Worm (Caenorhabditis elegans) whole organism, L1 larva: ENCODE data around the gene srz-74.
"Not testable (repeated sequence)": the region's sequence is repeated elsewhere in the genome, so short reads cannot be mapped to it uniquely, and the experiment has no call there.

ENCODE experiments used
- C16A3.4 ChIP-seq: fragments of 150-350 bp; optimal IDR thresholded peaks from 2 replicates; lab custom pipeline; 2014; ENCODE audit warnings: missing biosample characterization, missing genetic modification characterization
- C34B4.2 ChIP-seq: sonication (generic microtip); optimal IDR thresholded peaks from 2 replicates; lab custom pipeline; 2017; ENCODE audit warnings: mild to moderate bottlenecking, missing genetic modification characterization, missing compliant biosample characterization
- aha-1 ChIP-seq: fragments of 150-350 bp; optimal IDR thresholded peaks from 2 replicates; lab custom pipeline; 2014; ENCODE audit warnings: missing biosample characterization, missing genetic modification characterization
- alr-1 ChIP-seq: fragments of 200-800 bp; sonication (Bioruptor generic); optimal IDR thresholded peaks from 2 replicates; lab custom pipeline; 2018; ENCODE audit warnings: borderline replicate concordance, mild to moderate bottlenecking, missing genetic modification characterization, missing compliant biosample characterization
- aly-2 ChIP-seq: fragments of 150-350 bp; optimal IDR thresholded peaks from 2 replicates; lab custom pipeline; 2014; ENCODE audit warnings: missing biosample characterization, missing genetic modification characterization
- ceh-88 ChIP-seq: fragments of 200-800 bp; sonication (Bioruptor generic); IDR thresholded peaks from 2 replicates; pipeline ENCODE4 v1.3.6; 2022; ENCODE audit warnings: missing genetic modification characterization, missing compliant biosample characterization
- ceh-90 ChIP-seq: sonication (generic microtip); optimal IDR thresholded peaks from 2 replicates; lab custom pipeline; 2016; ENCODE audit warnings: missing genetic modification characterization, missing compliant biosample characterization
- efl-1 ChIP-seq, 4 experiments: fragments of 150-350 bp; optimal IDR thresholded peaks in 3 of 4; peaks in 1 of 4; 1 replicate in 1 of 4; 2 replicates in 3 of 4; lab custom pipeline; 2014; ENCODE audit warnings: missing biosample characterization in 2 of 4, missing genetic modification characterization in 2 of 4, missing genetic modification reagents in 2 of 4
- efl-3 ChIP-seq: fragments of 200-800 bp; sonication (Bioruptor generic); optimal IDR thresholded peaks from 2 replicates; lab custom pipeline; 2018; ENCODE audit warnings: mild to moderate bottlenecking, missing genetic modification characterization, missing compliant biosample characterization
- elt-2 ChIP-seq: sonication (generic microtip); optimal IDR thresholded peaks from 2 replicates; lab custom pipeline; 2016; ENCODE audit warnings: missing genetic modification characterization, mild to moderate bottlenecking, inconsistent platforms, missing compliant biosample characterization, missing genetic modification reagents
- elt-3 ChIP-seq, 6 experiments: fragments of 150-350 bp in 1 of 6; sonication (generic microtip); optimal IDR thresholded peaks; 2 replicates each; lab custom pipeline; 2017 to 2018; ENCODE audit warnings: missing biosample characterization in 6 of 6, missing genetic modification characterization in 6 of 6, inconsistent platforms in 1 of 6
- fkh-8 ChIP-seq: sonication (generic microtip); optimal IDR thresholded peaks from 2 replicates; lab custom pipeline; 2016; ENCODE audit warnings: mild to moderate bottlenecking, missing genetic modification characterization, missing compliant biosample characterization
- fos-1 ChIP-seq: fragments of 150-350 bp; optimal IDR thresholded peaks from 2 replicates; lab custom pipeline; 2014; ENCODE audit warnings: missing biosample characterization, missing genetic modification characterization
- grh-1 ChIP-seq: fragments of 200-800 bp; sonication (Bioruptor generic); IDR thresholded peaks from 2 replicates; pipeline ENCODE4 v1.3.6; 2022; ENCODE audit warnings: missing genetic modification reagents, missing genetic modification characterization, missing compliant biosample characterization
- hlh-17 ChIP-seq: fragments of 200-800 bp; sonication (Bioruptor generic); optimal IDR thresholded peaks from 2 replicates; lab custom pipeline; 2018; ENCODE audit warnings: missing genetic modification characterization, mild to moderate bottlenecking, missing compliant biosample characterization, moderate library complexity, borderline replicate concordance
- irx-1 ChIP-seq: sonication (generic microtip); optimal IDR thresholded peaks from 2 replicates; lab custom pipeline; 2016; ENCODE audit warnings: missing genetic modification characterization, missing compliant biosample characterization
- lin-13 ChIP-seq: fragments of 150-350 bp; optimal IDR thresholded peaks from 2 replicates; lab custom pipeline; 2014; ENCODE audit warnings: missing biosample characterization, missing genetic modification reagents, missing genetic modification characterization
- lin-39 ChIP-seq: fragments of 150-350 bp; optimal IDR thresholded peaks from 2 replicates; lab custom pipeline; 2014; ENCODE audit warnings: missing biosample characterization, missing genetic modification reagents, missing genetic modification characterization
- lir-3 ChIP-seq: sonication (generic microtip); optimal IDR thresholded peaks from 2 replicates; lab custom pipeline; 2016; ENCODE audit warnings: mild to moderate bottlenecking, missing genetic modification characterization, moderate library complexity, missing compliant biosample characterization; ENCODE audit not compliant: poor library complexity
- mef-2 ChIP-seq: fragments of 150-350 bp; optimal IDR thresholded peaks from 2 replicates; lab custom pipeline; 2014; ENCODE audit warnings: missing biosample characterization, missing genetic modification characterization
- mep-1 ChIP-seq: fragments of 150-350 bp; optimal IDR thresholded peaks from 2 replicates; lab custom pipeline; 2014; ENCODE audit warnings: missing biosample characterization, missing genetic modification characterization
- nhr-12 ChIP-seq: sonication (generic microtip); optimal IDR thresholded peaks from 2 replicates; lab custom pipeline; 2017; ENCODE audit warnings: missing biosample characterization, missing genetic modification characterization
- nhr-19 ChIP-seq: fragments of 200-800 bp; sonication (Bioruptor generic); conservative IDR thresholded peaks from 2 replicates; pipeline ENCODE4 v1.3.6; 2022; ENCODE audit warnings: missing genetic modification characterization, missing compliant biosample characterization
- nhr-20 ChIP-seq: sonication (generic microtip); optimal IDR thresholded peaks from 2 replicates; lab custom pipeline; 2016; ENCODE audit warnings: mild to moderate bottlenecking, missing genetic modification characterization, missing compliant biosample characterization
- nhr-28 ChIP-seq: fragments of 150-350 bp; optimal IDR thresholded peaks from 2 replicates; lab custom pipeline; 2014; ENCODE audit warnings: missing biosample characterization, missing genetic modification characterization
- nhr-47 ChIP-seq: sonication (generic microtip); optimal IDR thresholded peaks from 2 replicates; lab custom pipeline; 2016; ENCODE audit warnings: mild to moderate bottlenecking, missing genetic modification characterization, moderate library complexity, missing compliant biosample characterization
- nhr-90 ChIP-seq: sonication (generic microtip); optimal IDR thresholded peaks from 2 replicates; lab custom pipeline; 2016; ENCODE audit warnings: mild to moderate bottlenecking, missing genetic modification characterization, missing compliant biosample characterization; ENCODE audit not compliant: poor library complexity
- pag-3 ChIP-seq: sonication (generic microtip); optimal IDR thresholded peaks from 2 replicates; lab custom pipeline; 2017; ENCODE audit warnings: missing genetic modification characterization, mild to moderate bottlenecking, missing compliant biosample characterization, antibody characterized with exemption, borderline replicate concordance; ENCODE audit not compliant: insufficient read depth
- pax-3 ChIP-seq: fragments of 200-800 bp; sonication (Bioruptor generic); optimal IDR thresholded peaks from 2 replicates; lab custom pipeline; 2018; ENCODE audit warnings: mild to moderate bottlenecking, missing genetic modification characterization, moderate library complexity, missing compliant biosample characterization
- pqm-1 ChIP-seq: sonication (generic microtip); optimal IDR thresholded peaks from 3 replicates; lab custom pipeline; 2017; ENCODE audit warnings: missing biosample characterization, missing genetic modification characterization
- rnt-1 ChIP-seq: sonication (generic microtip); optimal IDR thresholded peaks from 2 replicates; lab custom pipeline; 2016; ENCODE audit warnings: mild to moderate bottlenecking, missing genetic modification characterization, moderate library complexity, missing compliant biosample characterization
- snu-23 ChIP-seq: sonication (generic microtip); optimal IDR thresholded peaks from 2 replicates; lab custom pipeline; 2016; ENCODE audit warnings: missing genetic modification characterization, missing compliant biosample characterization
- sox-4 ChIP-seq: sonication (generic microtip); optimal IDR thresholded peaks from 2 replicates; lab custom pipeline; 2016; ENCODE audit warnings: missing genetic modification characterization, missing compliant biosample characterization
- unc-62 ChIP-seq: fragments of 150-350 bp; optimal IDR thresholded peaks from 2 replicates; lab custom pipeline; 2014; ENCODE audit warnings: missing biosample characterization, missing genetic modification reagents, missing genetic modification characterization
- vab-15 ChIP-seq: sonication (generic microtip); optimal IDR thresholded peaks from 2 replicates; lab custom pipeline; 2017; ENCODE audit warnings: missing genotype, mild to moderate bottlenecking, missing genetic modification characterization, missing compliant biosample characterization
- zag-1 ChIP-seq: fragments of 150-350 bp; optimal IDR thresholded peaks from 2 replicates; lab custom pipeline; 2014; ENCODE audit warnings: missing biosample characterization, missing genetic modification characterization
- zip-4 ChIP-seq: fragments of 200-800 bp; sonication (Bioruptor generic); optimal IDR thresholded peaks from 2 replicates; lab custom pipeline; 2018; ENCODE audit warnings: mild to moderate bottlenecking, missing genetic modification characterization, moderate library complexity, missing compliant biosample characterization
- ztf-11 ChIP-seq, 2 experiments: sonication (generic microtip); optimal IDR thresholded peaks; 2 replicates each; lab custom pipeline; 2016 to 2017; ENCODE audit warnings: missing genetic modification characterization in 2 of 2, missing biosample characterization in 1 of 2, missing compliant biosample characterization in 1 of 2
- ztf-4 ChIP-seq: fragments of 150-350 bp; optimal IDR thresholded peaks from 2 replicates; lab custom pipeline; 2014; ENCODE audit warnings: missing biosample characterization, missing genetic modification characterization

Gene srz-74

ce11 chrIV:16306918-16307317 lies 22.3 kb upstream of the srz-74 start:
- no peak for TF ChIP-seq efl-3 (GFP tag; lab: Kevin White, UChicago)
- TF ChIP-seq C16A3.4 (tag; lab: Kevin White, UChicago), result no peak
- TF ChIP-seq ztf-11 (tag; optimal IDR thresholded peaks at IDR 0.05; lab: Kevin White, UChicago), result no peak
- TF ChIP-seq pax-3, result no peak
- no peak for TF ChIP-seq nhr-90 (tag; lab: Kevin White, UChicago)
- no peak for TF ChIP-seq sox-4 (tag; lab: Kevin White, UChicago)
- no peak for TF ChIP-seq irx-1 (tag; lab: Kevin White, UChicago)
- TF ChIP-seq hlh-17 (GFP tag; lab: Kevin White, UChicago), result no peak
- TF ChIP-seq efl-1 (optimal IDR thresholded peaks at IDR 0.05; lab: Kevin White, UChicago), result no peak
- TF ChIP-seq efl-1 (GFP tag; optimal IDR thresholded peaks at IDR 0.05 in 1 of 2; lab: Kevin White, UChicago), result no peak
- no peak for TF ChIP-seq mef-2 (tag; lab: Kevin White, UChicago)
- no peak for TF ChIP-seq vab-15 (tag; lab: Kevin White, UChicago)
- no peak for TF ChIP-seq alr-1 (tag; lab: Kevin White, UChicago)
- TF ChIP-seq zag-1 (tag; lab: Kevin White, UChicago), result no peak
- no peak for TF ChIP-seq nhr-19 (GFP tag; lab: Robert Waterston, UW)
- TF ChIP-seq nhr-28 (tag; lab: Kevin White, UChicago), result no peak
- no peak for TF ChIP-seq zip-4
- TF ChIP-seq, all 84 proteins: peak for 0

ce11 chrIV:16307925-16308324 lies 21.3 kb upstream of the srz-74 start, which contains the start of gene rac-2:
Gene rac-2, plus strand, starts transcription at chrIV:16308225.
- TF ChIP-seq fkh-8, C34B4.2, pqm-1 (tag; lab: Kevin White, UChicago): not testable (repeated sequence)

ce11 chrIV:16310103-16310502 lies 19.2 kb upstream of the srz-74 start:
- TF ChIP-seq ztf-11 (tag; optimal IDR thresholded peaks at IDR 0.05; lab: Kevin White, UChicago) (no peak), snu-23 (GFP tag; lab: Kevin White, UChicago) (no peak), unc-62 (GFP tag; lab: Kevin White, UChicago) (no peak), ceh-90 (tag; lab: Kevin White, UChicago) (no peak), lin-39 (tag; lab: Kevin White, UChicago) (no peak), ceh-88 (no peak), ztf-4 (tag; lab: Kevin White, UChicago) (no peak), nhr-20 (no peak), zip-4 (no peak), rnt-1 (tag; lab: Kevin White, UChicago) (no peak), mep-1 (tag; lab: Kevin White, UChicago) (no peak), aha-1 (no peak), pag-3 (no peak), lin-13 (no peak)

ce11 chrIV:16320410-16320809 lies 8.8 kb upstream of the srz-74 start, which contains the start of gene K03D3.5:
Gene K03D3.5, minus strand, starts transcription at chrIV:16320510.
- TF ChIP-seq fos-1 (tag; lab: Kevin White, UChicago) (no peak), elt-3 (tag; optimal IDR thresholded peaks at IDR 0.05; lab: Kevin White, UChicago) (no peak), aly-2 (no peak), nhr-47 (no peak), nhr-19 (GFP tag; lab: Robert Waterston, UW) (no peak), grh-1 (GFP tag; lab: Robert Waterston, UW) (no peak), nhr-12 (tag; lab: Kevin White, UChicago) (no peak), unc-62 (GFP tag; lab: Kevin White, UChicago) (no peak), rnt-1 (tag; lab: Kevin White, UChicago) (no peak), ztf-4 (tag; lab: Kevin White, UChicago) (no peak), lir-3 (no peak), elt-2 (tag; lab: Kevin White, UChicago) (no peak)
